Worm (Caenorhabditis elegans) whole organism, L1 larva: ENCODE measurements around the gene Y62H9A.12.

ENCODE experiments used
- C34B4.2 ChIP-seq: sonication (generic microtip); optimal IDR thresholded peaks from 2 replicates; lab custom pipeline; 2017; ENCODE audit warnings: mild to moderate bottlenecking, missing genetic modification characterization, missing compliant biosample characterization
- F16B12.6 ChIP-seq: fragments of 150-350 bp; optimal IDR thresholded peaks from 2 replicates; lab custom pipeline; 2014; ENCODE audit warnings: missing biosample characterization, missing genetic modification characterization
- aha-1 ChIP-seq: fragments of 150-350 bp; optimal IDR thresholded peaks from 2 replicates; lab custom pipeline; 2014; ENCODE audit warnings: missing biosample characterization, missing genetic modification characterization
- aly-2 ChIP-seq: fragments of 150-350 bp; optimal IDR thresholded peaks from 2 replicates; lab custom pipeline; 2014; ENCODE audit warnings: missing biosample characterization, missing genetic modification characterization
- blmp-1 ChIP-seq: fragments of 150-350 bp; optimal IDR thresholded peaks from 2 replicates; lab custom pipeline; 2014; ENCODE audit warnings: missing biosample characterization, missing genetic modification characterization
- ceh-63 ChIP-seq: fragments of 200-800 bp; sonication (Bioruptor generic); optimal IDR thresholded peaks from 2 replicates; lab custom pipeline; 2018; ENCODE audit warnings: mild to moderate bottlenecking, missing genetic modification characterization, missing compliant biosample characterization
- ceh-8 ChIP-seq: fragments of 200-800 bp; sonication (Bioruptor generic); optimal IDR thresholded peaks from 2 replicates; lab custom pipeline; 2018; ENCODE audit warnings: mild to moderate bottlenecking, missing genetic modification characterization, moderate library complexity, missing compliant biosample characterization
- ceh-88 ChIP-seq: fragments of 200-800 bp; sonication (Bioruptor generic); IDR thresholded peaks from 2 replicates; pipeline ENCODE4 v1.3.6; 2022; ENCODE audit warnings: missing genetic modification characterization, missing compliant biosample characterization
- ceh-90 ChIP-seq: sonication (generic microtip); optimal IDR thresholded peaks from 2 replicates; lab custom pipeline; 2016; ENCODE audit warnings: missing genetic modification characterization, missing compliant biosample characterization
- dpl-1 ChIP-seq, 3 experiments: fragments of 150-350 bp in 2 of 3; sonication (generic microtip) in 1 of 3; optimal IDR thresholded peaks; 2 replicates each; lab custom pipeline; 2014 to 2017; ENCODE audit warnings: missing biosample characterization in 3 of 3, missing genetic modification characterization in 3 of 3, missing genetic modification reagents in 3 of 3
- dsc-1 ChIP-seq: sonication (generic microtip); optimal IDR thresholded peaks from 2 replicates; lab custom pipeline; 2016; ENCODE audit warnings: mild to moderate bottlenecking, missing genetic modification characterization, missing compliant biosample characterization
- efl-3 ChIP-seq: fragments of 200-800 bp; sonication (Bioruptor generic); optimal IDR thresholded peaks from 2 replicates; lab custom pipeline; 2018; ENCODE audit warnings: mild to moderate bottlenecking, missing genetic modification characterization, missing compliant biosample characterization
- egl-13 ChIP-seq: sonication (generic microtip); optimal IDR thresholded peaks from 2 replicates; lab custom pipeline; 2016; ENCODE audit warnings: missing genotype, missing genetic modification reagents, missing genetic modification characterization, missing compliant biosample characterization
- egl-27 ChIP-seq, 2 experiments: fragments of 150-350 bp in 1 of 2; sonication (generic microtip); optimal IDR thresholded peaks; 3 replicates each; lab custom pipeline; 2017 to 2018; ENCODE audit warnings: missing biosample characterization in 2 of 2, missing genetic modification characterization in 2 of 2, missing genetic modification reagents in 2 of 2
- elt-3 ChIP-seq, 6 experiments: fragments of 150-350 bp in 1 of 6; sonication (generic microtip); optimal IDR thresholded peaks; 2 replicates each; lab custom pipeline; 2017 to 2018; ENCODE audit warnings: missing biosample characterization in 6 of 6, missing genetic modification characterization in 6 of 6, inconsistent platforms in 1 of 6
- ets-5 ChIP-seq: fragments of 200-800 bp; sonication (Bioruptor generic); IDR thresholded peaks from 2 replicates; pipeline ENCODE4 v1.3.6; 2022; ENCODE audit warnings: missing genetic modification characterization, missing compliant biosample characterization
- fkh-4 ChIP-seq: sonication (generic microtip); optimal IDR thresholded peaks from 2 replicates; lab custom pipeline; 2016; ENCODE audit warnings: missing compliant biosample characterization, missing genetic modification characterization, borderline replicate concordance
- grh-1 ChIP-seq: fragments of 200-800 bp; sonication (Bioruptor generic); IDR thresholded peaks from 2 replicates; pipeline ENCODE4 v1.3.6; 2022; ENCODE audit warnings: missing genetic modification reagents, missing genetic modification characterization, missing compliant biosample characterization
- hlh-4 ChIP-seq: sonication (generic microtip); optimal IDR thresholded peaks from 2 replicates; lab custom pipeline; 2016; ENCODE audit warnings: mild to moderate bottlenecking, missing genetic modification characterization, missing compliant biosample characterization
- irx-1 ChIP-seq: sonication (generic microtip); optimal IDR thresholded peaks from 2 replicates; lab custom pipeline; 2016; ENCODE audit warnings: missing genetic modification characterization, missing compliant biosample characterization
- lir-3 ChIP-seq: sonication (generic microtip); optimal IDR thresholded peaks from 2 replicates; lab custom pipeline; 2016; ENCODE audit warnings: mild to moderate bottlenecking, missing genetic modification characterization, moderate library complexity, missing compliant biosample characterization; ENCODE audit not compliant: poor library complexity
- lsy-2 ChIP-seq, 2 experiments: fragments of 150-350 bp; optimal IDR thresholded peaks; 2 replicates each; lab custom pipeline; 2014; ENCODE audit warnings: missing biosample characterization in 2 of 2, missing genetic modification characterization in 2 of 2
- mab-9 ChIP-seq: fragments of 200-800 bp; sonication (Bioruptor generic); IDR thresholded peaks from 2 replicates; pipeline ENCODE4 v1.3.6; 2022; ENCODE audit warnings: missing genetic modification reagents, missing genetic modification characterization, missing compliant biosample characterization
- mef-2 ChIP-seq: fragments of 150-350 bp; optimal IDR thresholded peaks from 2 replicates; lab custom pipeline; 2014; ENCODE audit warnings: missing biosample characterization, missing genetic modification characterization
- nhr-11 ChIP-seq: fragments of 150-350 bp; optimal IDR thresholded peaks from 2 replicates; lab custom pipeline; 2014; ENCODE audit warnings: missing biosample characterization, missing genetic modification characterization
- nhr-12 ChIP-seq: sonication (generic microtip); optimal IDR thresholded peaks from 2 replicates; lab custom pipeline; 2017; ENCODE audit warnings: missing biosample characterization, missing genetic modification characterization
- nhr-19 ChIP-seq: fragments of 200-800 bp; sonication (Bioruptor generic); conservative IDR thresholded peaks from 2 replicates; pipeline ENCODE4 v1.3.6; 2022; ENCODE audit warnings: missing genetic modification characterization, missing compliant biosample characterization
- nhr-237 ChIP-seq: fragments of 150-350 bp; optimal IDR thresholded peaks from 2 replicates; lab custom pipeline; 2014; ENCODE audit warnings: missing biosample characterization, missing genetic modification characterization
- nhr-28 ChIP-seq: fragments of 150-350 bp; optimal IDR thresholded peaks from 2 replicates; lab custom pipeline; 2014; ENCODE audit warnings: missing biosample characterization, missing genetic modification characterization
- nhr-71 ChIP-seq: sonication (generic microtip); optimal IDR thresholded peaks from 2 replicates; lab custom pipeline; 2016; ENCODE audit warnings: mild to moderate bottlenecking, missing genetic modification characterization, moderate library complexity, missing compliant biosample characterization
- nhr-76 ChIP-seq: sonication (generic microtip); optimal IDR thresholded peaks from 2 replicates; lab custom pipeline; 2017; ENCODE audit warnings: missing biosample characterization, missing genetic modification characterization
- nhr-77 ChIP-seq: fragments of 150-350 bp; optimal IDR thresholded peaks from 2 replicates; lab custom pipeline; 2014; ENCODE audit warnings: missing biosample characterization, missing genetic modification characterization
- nhr-84 ChIP-seq: sonication (generic microtip); optimal IDR thresholded peaks from 2 replicates; lab custom pipeline; 2017; ENCODE audit warnings: missing biosample characterization, missing genetic modification characterization
- pax-3 ChIP-seq: fragments of 200-800 bp; sonication (Bioruptor generic); optimal IDR thresholded peaks from 2 replicates; lab custom pipeline; 2018; ENCODE audit warnings: mild to moderate bottlenecking, missing genetic modification characterization, moderate library complexity, missing compliant biosample characterization
- snpc-4 ChIP-seq: fragments of 150-350 bp; optimal IDR thresholded peaks from 2 replicates; lab custom pipeline; 2014; ENCODE audit warnings: missing biosample characterization, missing genetic modification characterization
- snu-23 ChIP-seq: sonication (generic microtip); optimal IDR thresholded peaks from 2 replicates; lab custom pipeline; 2016; ENCODE audit warnings: missing genetic modification characterization, missing compliant biosample characterization
- swsn-7 ChIP-seq: sonication (generic microtip); optimal IDR thresholded peaks from 2 replicates; lab custom pipeline; 2016; ENCODE audit warnings: missing genetic modification characterization, missing compliant biosample characterization
- tlp-1 ChIP-seq: fragments of 150-350 bp; optimal IDR thresholded peaks from 2 replicates; lab custom pipeline; 2014; ENCODE audit warnings: missing biosample characterization, missing genetic modification characterization
- unc-130 ChIP-seq: fragments of 150-350 bp; optimal IDR thresholded peaks from 2 replicates; lab custom pipeline; 2017; ENCODE audit warnings: missing biosample characterization, missing genetic modification characterization, inconsistent platforms
- unc-30 ChIP-seq: sonication (generic microtip); optimal IDR thresholded peaks from 2 replicates; lab custom pipeline; 2017; ENCODE audit warnings: missing biosample characterization, missing genetic modification characterization
- unc-86 ChIP-seq: sonication (generic microtip); optimal IDR thresholded peaks from 2 replicates; lab custom pipeline; 2016; ENCODE audit warnings: missing genetic modification characterization, missing compliant biosample characterization
- vab-15 ChIP-seq: sonication (generic microtip); optimal IDR thresholded peaks from 2 replicates; lab custom pipeline; 2017; ENCODE audit warnings: missing genotype, mild to moderate bottlenecking, missing genetic modification characterization, missing compliant biosample characterization
- xbp-1 ChIP-seq: sonication (generic microtip); optimal IDR thresholded peaks from 2 replicates; lab custom pipeline; 2016; ENCODE audit warnings: missing genetic modification characterization, missing compliant biosample characterization
- zip-4 ChIP-seq: fragments of 200-800 bp; sonication (Bioruptor generic); optimal IDR thresholded peaks from 2 replicates; lab custom pipeline; 2018; ENCODE audit warnings: mild to moderate bottlenecking, missing genetic modification characterization, moderate library complexity, missing compliant biosample characterization
- ztf-11 ChIP-seq, 2 experiments: sonication (generic microtip); optimal IDR thresholded peaks; 2 replicates each; lab custom pipeline; 2016 to 2017; ENCODE audit warnings: missing genetic modification characterization in 2 of 2, missing biosample characterization in 1 of 2, missing compliant biosample characterization in 1 of 2
- ztf-4 ChIP-seq: fragments of 150-350 bp; optimal IDR thresholded peaks from 2 replicates; lab custom pipeline; 2014; ENCODE audit warnings: missing biosample characterization, missing genetic modification characterization

Gene Y62H9A.12

DNA sequence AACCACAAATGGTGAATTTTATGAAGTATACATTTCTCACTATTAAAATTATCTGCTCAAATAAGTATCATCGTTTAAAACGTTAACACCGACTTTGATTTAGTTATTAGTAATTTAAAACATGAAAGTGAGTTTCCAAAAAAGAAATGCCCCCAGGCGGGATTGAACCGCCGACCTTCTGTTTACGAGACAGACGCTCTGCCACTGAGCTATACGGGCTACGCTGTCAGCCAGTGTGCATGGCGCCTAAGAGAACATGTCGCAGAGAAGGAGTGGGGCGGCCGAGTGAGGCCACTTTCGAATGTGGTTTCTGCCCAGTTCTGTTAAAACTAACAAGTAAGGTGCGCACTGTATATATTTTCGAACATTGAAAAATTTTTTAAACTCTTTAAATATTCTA, 21.0 kb downstream of the Y62H9A.12 start (continued):
- TF ChIP-seq ztf-4 (tag; lab: Kevin White, UChicago) (no peak), unc-130 (tag; lab: Kevin White, UChicago) (peak; percentile 23), egl-13 (tag; lab: Kevin White, UChicago) (peak; percentile 6), hlh-4 (no peak), nhr-76 (tag; lab: Kevin White, UChicago) (no peak), ceh-63 (GFP tag; lab: Kevin White, UChicago) (no peak), fkh-4 (no peak), nhr-12 (tag; lab: Kevin White, UChicago) (no peak), zip-4 (no peak), nhr-84 (tag; lab: Kevin White, UChicago) (no peak), elt-3 (tag; optimal IDR thresholded peaks at IDR 0.05; lab: Kevin White, UChicago) (peak in 1 of 6 experiments; percentile 23), vab-15 (no peak), nhr-11 (no peak), efl-3 (GFP tag; lab: Kevin White, UChicago) (no peak), pax-3 (tag; lab: Kevin White, UChicago) (no peak), F16B12.6 (tag; lab: Kevin White, UChicago) (no peak), unc-30 (tag; lab: Kevin White, UChicago) (no peak), ets-5 (GFP tag; lab: Robert Waterston, UW) (no peak), ceh-88 (GFP tag; lab: Robert Waterston, UW) (peak; percentile 49; the same call in 1 of the 2 replicates), dpl-1 (GFP tag; optimal IDR thresholded peaks at IDR 0.05; lab: Kevin White, UChicago) (no peak), ztf-11 (tag; optimal IDR thresholded peaks at IDR 0.05; lab: Kevin White, UChicago) (no peak), swsn-7 (tag; lab: Kevin White, UChicago) (peak; percentile 52), xbp-1 (tag; lab: Kevin White, UChicago) (peak; percentile 49), ceh-8 (GFP tag; lab: Kevin White, UChicago) (no peak), egl-27 (tag; optimal IDR thresholded peaks at IDR 0.05; lab: Kevin White, UChicago) (no peak), lsy-2 (tag; optimal IDR thresholded peaks at IDR 0.05; lab: Kevin White, UChicago) (peak in 1 of 2 experiments; percentile 17), snu-23 (GFP tag; lab: Kevin White, UChicago) (peak; percentile 79), tlp-1 (tag; lab: Kevin White, UChicago) (no peak), mef-2 (tag; lab: Kevin White, UChicago) (no peak), nhr-28 (tag; lab: Kevin White, UChicago) (no peak), ceh-90 (tag; lab: Kevin White, UChicago) (no peak), dsc-1 (tag; lab: Kevin White, UChicago) (peak; percentile 67), irx-1 (tag; lab: Kevin White, UChicago) (no peak), aha-1 (tag; lab: Kevin White, UChicago) (no peak), lir-3 (tag; lab: Kevin White, UChicago) (peak; percentile 33), mab-9 (no peak), nhr-71 (tag; lab: Kevin White, UChicago) (peak; percentile 63), nhr-237 (tag; lab: Kevin White, UChicago) (no peak), unc-86 (tag; lab: Kevin White, UChicago) (peak; percentile 36), snpc-4 (peak; percentile 13), grh-1 (GFP tag; lab: Robert Waterston, UW) (no peak; the same call in 1 of the 2 replicates), aly-2 (tag; lab: Kevin White, UChicago) (no peak), nhr-19 (GFP tag; lab: Robert Waterston, UW) (peak; percentile 71), blmp-1 (tag; lab: Kevin White, UChicago) (no peak), C34B4.2 (tag; lab: Kevin White, UChicago) (no peak), nhr-77 (peak; percentile 43)
